Fruit fly (Drosophila melanogaster) whole organism, embryonic: ENCODE measurements around the gene CG10005.

ENCODE experiments used
- Atf6 ChIP-seq: fragments of 200-800 bp; sonication (Bioruptor generic); IDR thresholded peaks from 2 replicates; pipeline ENCODE4 v1.3.6; 2022; ENCODE audit warnings: missing biosample characterization, missing genetic modification characterization
- Awh ChIP-seq: fragments of 200-800 bp; sonication (Bioruptor generic); IDR thresholded peaks from 2 replicates; pipeline ENCODE4, ENCODE4 v1.3.6; 2022; ENCODE audit warnings: missing biosample characterization, missing genetic modification characterization
- BtbVII ChIP-seq: fragments of 200-800 bp; sonication (Bioruptor generic); optimal IDR thresholded peaks from 3 replicates; lab custom pipeline; 2017; ENCODE audit warnings: missing biosample characterization, mild to moderate bottlenecking, missing genetic modification characterization
- Bteb2 ChIP-seq: fragments of 200-800 bp; sonication (Bioruptor generic); optimal IDR thresholded peaks from 2 replicates; lab custom pipeline; 2016; ENCODE audit warnings: missing biosample characterization, missing genetic modification characterization
- CG10267 ChIP-seq: fragments of 200-800 bp; sonication (Bioruptor generic); optimal IDR thresholded peaks from 2 replicates; lab custom pipeline; 2018; ENCODE audit warnings: missing biosample characterization, mild to moderate bottlenecking, missing genetic modification characterization, moderate library complexity
- CG11093 ChIP-seq: fragments of 200-800 bp; sonication (Bioruptor generic); IDR thresholded peaks from 3 replicates; pipeline ENCODE4 v1.3.6; 2022; ENCODE audit warnings: missing biosample characterization, missing genetic modification characterization
- CG12391 ChIP-seq: fragments of 200-800 bp; sonication (Bioruptor generic); optimal IDR thresholded peaks from 3 replicates; lab custom pipeline; 2018; ENCODE audit warnings: missing biosample characterization, mild to moderate bottlenecking, missing genetic modification characterization, moderate library complexity
- CG12942 ChIP-seq: fragments of 200-800 bp; sonication (Bioruptor generic); optimal IDR thresholded peaks from 3 replicates; lab custom pipeline; 2016; ENCODE audit warnings: missing biosample characterization, missing genetic modification characterization
- CG13123 ChIP-seq: fragments of 200-800 bp; sonication (Bioruptor generic); optimal IDR thresholded peaks from 2 replicates; lab custom pipeline; 2016; ENCODE audit warnings: missing biosample characterization, missing genetic modification characterization
- CG13775 ChIP-seq: fragments of 200-800 bp; sonication (Bioruptor generic); optimal IDR thresholded peaks from 3 replicates; lab custom pipeline; 2017; ENCODE audit warnings: missing biosample characterization, mild to moderate bottlenecking, missing genetic modification characterization
- CG14441 ChIP-seq: fragments of 200-800 bp; sonication (Bioruptor generic); IDR thresholded peaks from 2 replicates; pipeline ENCODE4 v1.3.6; 2022; ENCODE audit warnings: missing biosample characterization, missing genetic modification characterization
- CG14710 ChIP-seq: fragments of 200-800 bp; sonication (Bioruptor generic); optimal IDR thresholded peaks from 3 replicates; lab custom pipeline; 2019; ENCODE audit warnings: missing biosample characterization, mild to moderate bottlenecking, missing genetic modification characterization, moderate library complexity
- CG15601 ChIP-seq: fragments of 200-800 bp; sonication (Bioruptor generic); optimal IDR thresholded peaks from 3 replicates; lab custom pipeline; 2019; ENCODE audit warnings: missing biosample characterization, mild to moderate bottlenecking, missing genetic modification characterization, moderate library complexity
- CG17912 ChIP-seq: fragments of 200-800 bp; sonication (Bioruptor generic); optimal IDR thresholded peaks from 2 replicates; lab custom pipeline; 2018; ENCODE audit warnings: missing biosample characterization, mild to moderate bottlenecking, missing genetic modification characterization
- CG1792 ChIP-seq: fragments of 200-800 bp; sonication (Bioruptor generic); optimal IDR thresholded peaks from 2 replicates; lab custom pipeline; 2016; ENCODE audit warnings: missing biosample characterization, missing genetic modification characterization
- CG18476 ChIP-seq: fragments of 200-800 bp; sonication (Bioruptor generic); optimal IDR thresholded peaks from 2 replicates; lab custom pipeline; 2016; ENCODE audit warnings: missing biosample characterization, mild to moderate bottlenecking, missing genetic modification characterization
- CG18764 ChIP-seq: fragments of 200-800 bp; sonication (Bioruptor generic); optimal IDR thresholded peaks from 3 replicates; lab custom pipeline; 2016; ENCODE audit warnings: missing biosample characterization, missing genetic modification characterization
- CG2129 ChIP-seq: fragments of 200-800 bp; sonication (Bioruptor generic); IDR thresholded peaks from 2 replicates; pipeline ENCODE4 v1.3.6; 2022; ENCODE audit warnings: missing biosample characterization, missing genetic modification characterization; ENCODE audit not compliant: partially characterized antibody
- CG34422 ChIP-seq: fragments of 200-800 bp; sonication (Bioruptor generic); IDR thresholded peaks from 3 replicates; pipeline ENCODE4 v1.3.6; 2022; ENCODE audit warnings: missing biosample characterization, missing genetic modification characterization
- CG5180 ChIP-seq: fragments of 200-800 bp; sonication (Bioruptor generic); optimal IDR thresholded peaks from 3 replicates; lab custom pipeline; 2017; ENCODE audit warnings: missing biosample characterization, missing genetic modification characterization, mild to moderate bottlenecking, moderate library complexity, missing genetic modification reagents
- CG6254 ChIP-seq: fragments of 200-800 bp; sonication (Bioruptor generic); optimal IDR thresholded peaks from 3 replicates; lab custom pipeline; 2017; ENCODE audit warnings: mild to moderate bottlenecking, missing biosample characterization, missing genetic modification reagents, missing genetic modification characterization
- CG6272 ChIP-seq: fragments of 200-800 bp; sonication (Bioruptor generic); IDR thresholded peaks from 2 replicates; pipeline ENCODE4 v1.3.6; 2022; ENCODE audit warnings: missing biosample characterization, missing genetic modification characterization
- CG6689 ChIP-seq: fragments of 200-800 bp; sonication (Bioruptor generic); IDR thresholded peaks from 2 replicates; pipeline ENCODE4 v1.3.6; 2022; ENCODE audit warnings: missing biosample characterization, missing genetic modification characterization
- CG8281 ChIP-seq: fragments of 200-800 bp; sonication (Bioruptor generic); optimal IDR thresholded peaks from 2 replicates; lab custom pipeline; 2018; ENCODE audit warnings: missing biosample characterization, mild to moderate bottlenecking, missing genetic modification characterization, moderate library complexity
- CG8478 ChIP-seq: fragments of >200 bp; optimal IDR thresholded peaks from 2 replicates; lab custom pipeline; 2018
- CHES-1-like ChIP-seq: fragments of 200-800 bp; sonication (Bioruptor generic); optimal IDR thresholded peaks from 2 replicates; lab custom pipeline; 2016; ENCODE audit warnings: missing biosample characterization, missing genetic modification characterization
- Dip2 ChIP-seq: fragments of 200-800 bp; sonication (Bioruptor generic); IDR thresholded peaks from 2 replicates; pipeline ENCODE4 v1.3.6; 2022; ENCODE audit warnings: missing biosample characterization, missing genetic modification characterization
- Dref ChIP-seq: fragments of 200-800 bp; sonication (Bioruptor generic); IDR thresholded peaks from 2 replicates; pipeline ENCODE4 v1.3.6; 2022; ENCODE audit warnings: missing biosample characterization, missing genetic modification characterization
- Hr3 ChIP-seq: fragments of 200-800 bp; sonication (Bioruptor generic); optimal IDR thresholded peaks from 3 replicates; lab custom pipeline; 2016; ENCODE audit warnings: missing biosample characterization, missing genetic modification characterization
- Jarid2 ChIP-seq: fragments of 200-800 bp; sonication (Bioruptor generic); optimal IDR thresholded peaks from 3 replicates; lab custom pipeline; 2017; ENCODE audit warnings: mild to moderate bottlenecking, missing biosample characterization, missing genetic modification reagents, missing genetic modification characterization
- Mad ChIP-seq: fragments of 200-800 bp; sonication (Bioruptor generic); optimal IDR thresholded peaks from 2 replicates; lab custom pipeline; 2016; ENCODE audit warnings: missing biosample characterization, missing genetic modification characterization
- Meics ChIP-seq: fragments of 200-800 bp; sonication (Bioruptor generic); optimal IDR thresholded peaks from 2 replicates; lab custom pipeline; 2017; ENCODE audit warnings: missing biosample characterization, mild to moderate bottlenecking, missing genetic modification characterization
- Neu2 ChIP-seq: fragments of 200-800 bp; sonication (Bioruptor generic); optimal IDR thresholded peaks from 3 replicates; lab custom pipeline; 2016; ENCODE audit warnings: missing biosample characterization, missing genetic modification characterization, borderline replicate concordance
- Pdp1 ChIP-seq, 2 experiments: fragments of 200-800 bp; sonication (Bioruptor generic); optimal IDR thresholded peaks; 3 replicates each; lab custom pipeline; 2016; ENCODE audit warnings: missing biosample characterization in 2 of 2, missing genetic modification characterization in 2 of 2, mild to moderate bottlenecking in 1 of 2, moderate library complexity in 1 of 2
- Scr ChIP-seq: fragments of 200-800 bp; sonication (Bioruptor generic); IDR thresholded peaks from 2 replicates; pipeline ENCODE4 v1.3.6; 2022; ENCODE audit warnings: missing biosample characterization, missing genetic modification characterization; ENCODE audit not compliant: partially characterized antibody
- Sin3A ChIP-seq: fragments of >200 bp; optimal IDR thresholded peaks from 2 replicates; lab custom pipeline; 2018
- Sry-β ChIP-seq: fragments of 200-800 bp; sonication (Bioruptor generic); optimal IDR thresholded peaks from 2 replicates; lab custom pipeline; 2018; ENCODE audit warnings: missing biosample characterization, mild to moderate bottlenecking, missing genetic modification characterization, moderate library complexity
- Xbp1 ChIP-seq: fragments of 200-800 bp; sonication (Bioruptor generic); optimal IDR thresholded peaks from 3 replicates; lab custom pipeline; 2016; ENCODE audit warnings: missing biosample characterization, mild to moderate bottlenecking, missing genetic modification characterization
- Xrp1 ChIP-seq: fragments of 200-800 bp; sonication (Bioruptor generic); IDR thresholded peaks from 2 replicates; pipeline ENCODE4 v1.3.6; 2022; ENCODE audit warnings: missing biosample characterization, missing genetic modification characterization
- al ChIP-seq: fragments of 200-800 bp; sonication (Bioruptor generic); IDR thresholded peaks from 2 replicates; pipeline ENCODE4 v1.3.6; 2022; ENCODE audit warnings: missing biosample characterization, missing genetic modification characterization
- btn ChIP-seq: fragments of 200-800 bp; sonication (Bioruptor generic); optimal IDR thresholded peaks from 2 replicates; lab custom pipeline; 2016; ENCODE audit warnings: missing biosample characterization, missing genetic modification characterization
- da ChIP-seq: fragments of 200-800 bp; sonication (Bioruptor generic); optimal IDR thresholded peaks from 2 replicates; lab custom pipeline; 2016; ENCODE audit warnings: missing biosample characterization, missing genetic modification characterization
- eyg ChIP-seq: fragments of 200-800 bp; sonication (Bioruptor generic); optimal IDR thresholded peaks from 3 replicates; lab custom pipeline; 2016; ENCODE audit warnings: missing biosample characterization, missing genetic modification characterization
- h ChIP-seq: fragments of >200 bp; optimal IDR thresholded peaks from 2 replicates; lab custom pipeline; 2017
- ham ChIP-seq: fragments of 200-800 bp; sonication (Bioruptor generic); IDR thresholded peaks from 2 replicates; pipeline ENCODE4 v1.3.6; 2022; ENCODE audit warnings: missing biosample characterization, missing genetic modification characterization
- lbe ChIP-seq: fragments of 200-800 bp; sonication (Bioruptor generic); optimal IDR thresholded peaks from 2 replicates; lab custom pipeline; 2016; ENCODE audit warnings: missing biosample characterization, mild to moderate bottlenecking, missing genetic modification characterization
- onecut ChIP-seq: fragments of 200-800 bp; sonication (Bioruptor generic); IDR thresholded peaks from 2 replicates; pipeline ENCODE4 v1.3.6; 2022; ENCODE audit warnings: missing biosample characterization, missing genetic modification characterization
- pnt ChIP-seq: fragments of 200-800 bp; sonication (Bioruptor generic); optimal IDR thresholded peaks from 3 replicates; lab custom pipeline; 2016; ENCODE audit warnings: missing biosample characterization, missing genetic modification characterization
- sens ChIP-seq: fragments of 200-800 bp; sonication (Bioruptor generic); peaks from one replicate; lab custom pipeline; 2016; ENCODE audit warnings: missing biosample characterization, missing genetic modification characterization
- shn ChIP-seq: fragments of 200-800 bp; sonication (Bioruptor generic); optimal IDR thresholded peaks from 3 replicates; lab custom pipeline; 2016; ENCODE audit warnings: missing biosample characterization, missing genetic modification characterization
- tll ChIP-seq, 2 experiments: fragments of 200-800 bp in 1 of 2; fragments of >200 bp in 1 of 2; sonication (Bioruptor generic) in 1 of 2; optimal IDR thresholded peaks; 2 replicates each; lab custom pipeline; 2017 to 2019; ENCODE audit warnings: missing biosample characterization in 2 of 2, missing genetic modification characterization in 2 of 2, mild to moderate bottlenecking in 1 of 2, moderate library complexity in 1 of 2

CG10005 gene

dm6 chr3R:12010202-12010824 is 33.3 kb upstream of the CG10005 start, which contains the start of the genes KLHL18 and GCC185 (continued):
- TF ChIP-seq CG1792 (GFP tag; lab: Kevin White, UChicago) (peak; percentile 54), Hr3 (peak; percentile 91), CHES-1-like (GFP tag; lab: Kevin White, UChicago) (peak; percentile 47), Bteb2 (GFP tag; lab: Kevin White, UChicago) (peak; percentile 55), h (lab: Kevin White, UChicago) (no peak), Sin3A (peak; percentile 94), CG18476 (peak; percentile 74), CG6254 (GFP tag; lab: Kevin White, UChicago) (peak; percentile 2), da (GFP tag; lab: Kevin White, UChicago) (no peak), lbe (no peak), CG8478 (no peak), CG14441 (peak; percentile 69), CG12942 (peak; percentile 82), CG13775 (GFP tag; lab: Kevin White, UChicago) (peak; percentile 81), CG12391 (tag; lab: Kevin White, UChicago) (peak; percentile 86), tll (GFP tag; optimal IDR thresholded peaks at IDR 0.05; lab: Kevin White, UChicago) (peak; percentile 26 to 97), CG2129 (peak; percentile 56), Atf6 (GFP tag; lab: Robert Waterston, UW) (peak; percentile 30; the same call in 1 of the 2 replicates), Dref (GFP tag; lab: Robert Waterston, UW) (peak; percentile 66), CG6272 (GFP tag; lab: Robert Waterston, UW) (peak; percentile 84), Scr (GFP tag; lab: Robert Waterston, UW) (peak; percentile 89), shn (peak; percentile 47), btn (GFP tag; lab: Kevin White, UChicago) (no peak), CG14710 (peak; percentile 92), CG8281 (tag; lab: Kevin White, UChicago) (peak; percentile 35), BtbVII (GFP tag; lab: Kevin White, UChicago) (peak; percentile 16), CG6689 (peak; percentile 100), onecut (GFP tag; lab: Robert Waterston, UW) (no peak), Dip2 (GFP tag; lab: Robert Waterston, UW) (peak; percentile 36; the same call in 1 of the 2 replicates), CG15601 (peak; percentile 92), CG18764 (GFP tag; lab: Kevin White, UChicago) (peak; percentile 69), Mad (peak; percentile 65), sens (GFP tag; lab: Kevin White, UChicago) (peak; percentile 96), CG34422 (GFP tag; lab: Robert Waterston, UW) (peak; percentile 81; the same call in 2 of the 3 replicates), al (peak; percentile 83), Xrp1 (GFP tag; lab: Robert Waterston, UW) (peak; percentile 74), Jarid2 (GFP tag; lab: Kevin White, UChicago) (peak; percentile 34), pnt (GFP tag; lab: Kevin White, UChicago) (peak; percentile 60), CG5180 (GFP tag; lab: Kevin White, UChicago) (no peak), CG17912 (no peak), CG11093 (GFP tag; lab: Robert Waterston, UW) (peak; percentile 66; the same call in 2 of the 3 replicates), Xbp1 (peak; percentile 85), Awh (peak; percentile 29; the same call in 1 of the 2 replicates), CG13123 (peak; percentile 30), ham (no peak), Pdp1 (GFP tag; optimal IDR thresholded peaks at IDR 0.05; lab: Kevin White, UChicago) (peak in 1 of 2 experiments; percentile 77), Meics (GFP tag; lab: Kevin White, UChicago) (peak; percentile 69), eyg (GFP tag; lab: Kevin White, UChicago) (no peak), CG10267 (tag; lab: Kevin White, UChicago) (peak; percentile 80), Sry-β (GFP tag; lab: Kevin White, UChicago) (peak; percentile 90), Neu2 (GFP tag; lab: Kevin White, UChicago) (no peak)
